Fruit fly (Drosophila melanogaster): Measurements from ENCODE around the gene CG33643.

Gene CG33643

dm6 chr2L:13514262-13514937 is 16.5 kb upstream of the CG33643 start (continued):
- TF ChIP-seq topi (GFP tag; optimal IDR thresholded peaks at IDR 0.05) = peak; percentile 55
- peak; percentile 29 for TF ChIP-seq dac (GFP tag; optimal IDR thresholded peaks at IDR 0.05)
- TF ChIP-seq Lpt (GFP tag; optimal IDR thresholded peaks at IDR 0.05) = peak; percentile 34
- TF ChIP-seq fkh (GFP tag; optimal IDR thresholded peaks at IDR 0.05) = peak; percentile 45
- peak; percentile 63 for TF ChIP-seq Ets21C (GFP tag; optimal IDR thresholded peaks at IDR 0.05)
- peak; percentile 37 for TF ChIP-seq CG8632 (GFP tag; optimal IDR thresholded peaks at IDR 0.05)
- TF ChIP-seq CG6792 (GFP tag; optimal IDR thresholded peaks at IDR 0.05) = peak; percentile 71
- TF ChIP-seq CG8119 (GFP tag; IDR thresholded peaks at IDR 0.05) = peak; percentile 78
- TF ChIP-seq CG31627 (GFP tag; optimal IDR thresholded peaks at IDR 0.05) = peak; percentile 84
- no peak for TF ChIP-seq CG3919 (GFP tag; optimal IDR thresholded peaks at IDR 0.05)
- TF ChIP-seq Sox102F (GFP tag; optimal IDR thresholded peaks at IDR 0.05) = peak; percentile 77
- no peak for TF ChIP-seq CG1621 (tag; optimal IDR thresholded peaks at IDR 0.05)
- TF ChIP-seq OdsH (GFP tag; optimal IDR thresholded peaks at IDR 0.05) = peak; percentile 73
- TF ChIP-seq spab (GFP tag; optimal IDR thresholded peaks at IDR 0.05) = no peak
- TF ChIP-seq CG11902 (GFP tag; optimal IDR thresholded peaks at IDR 0.05) = peak; percentile 7
- peak; percentile 58 for TF ChIP-seq eg (GFP tag; IDR thresholded peaks at IDR 0.05)
- TF ChIP-seq salr (GFP tag; optimal IDR thresholded peaks at IDR 0.05) = no peak

- TF ChIP-seq achi (GFP tag; optimal IDR thresholded peaks at IDR 0.05) (no peak), Ets21C (GFP tag; optimal IDR thresholded peaks at IDR 0.05) (no peak), CG6163 (GFP tag; IDR thresholded peaks at IDR 0.05) (peak; percentile 78), CG11294 (GFP tag; IDR thresholded peaks at IDR 0.05) (peak; percentile 10; the same call in 1 of the 2 replicates), Hr4 (GFP tag; optimal IDR thresholded peaks at IDR 0.05) (peak; percentile 24), CG11762 (GFP tag; optimal IDR thresholded peaks at IDR 0.05; ENCODE audit: insufficient read depth) (no peak), acj6 (GFP tag; optimal IDR thresholded peaks at IDR 0.05) (no peak), CG8632 (GFP tag; optimal IDR thresholded peaks at IDR 0.05) (no peak), Eip93F (GFP tag; optimal IDR thresholded peaks at IDR 0.05) (no peak), net (GFP tag; optimal IDR thresholded peaks at IDR 0.05) (no peak), CG6792 (GFP tag; optimal IDR thresholded peaks at IDR 0.05) (no peak), CG32006 (GFP tag; optimal IDR thresholded peaks at IDR 0.05) (no peak), esn (GFP tag; optimal IDR thresholded peaks at IDR 0.05) (no peak), fd59A (GFP tag; optimal IDR thresholded peaks at IDR 0.05) (no peak), Sox15 (GFP tag; optimal IDR thresholded peaks at IDR 0.05) (no peak), CG8319 (GFP tag; optimal IDR thresholded peaks at IDR 0.05) (no peak), ss (GFP tag; optimal IDR thresholded peaks at IDR 0.05) (no peak), topi (GFP tag; optimal IDR thresholded peaks at IDR 0.05) (peak; percentile 44), dac (GFP tag; optimal IDR thresholded peaks at IDR 0.05) (no peak), CG3032 (tag; optimal IDR thresholded peaks at IDR 0.05) (peak; percentile 10), CG9139 (GFP tag; optimal IDR thresholded peaks at IDR 0.05) (no peak), fkh (GFP tag; optimal IDR thresholded peaks at IDR 0.05) (no peak), OdsH (GFP tag; optimal IDR thresholded peaks at IDR 0.05) (no peak), CG15336 (GFP tag; IDR thresholded peaks at IDR 0.05) (peak; percentile 9; the same call in 1 of the 2 replicates), Lpt (GFP tag; optimal IDR thresholded peaks at IDR 0.05) (no peak), Eip75B (GFP tag; optimal IDR thresholded peaks at IDR 0.05) (peak; percentile 22), eg (GFP tag; IDR thresholded peaks at IDR 0.05) (peak; percentile 70), CG3919 (GFP tag; optimal IDR thresholded peaks at IDR 0.05) (peak; percentile 64), vri (GFP tag; optimal IDR thresholded peaks at IDR 0.05) (no peak), CG7368 (GFP tag; optimal IDR thresholded peaks at IDR 0.05) (peak; percentile 27), CG10669 (GFP tag; optimal IDR thresholded peaks at IDR 0.05) (peak; percentile 38), CG8119 (GFP tag; IDR thresholded peaks at IDR 0.05) (0 out of 3 replicates have a peak, but pooled peaks have one; percentile 9), Gug (GFP tag; IDR thresholded peaks at IDR 0.05) (no peak), Smox (GFP tag; optimal IDR thresholded peaks at IDR 0.05) (no peak), salr (GFP tag; optimal IDR thresholded peaks at IDR 0.05) (no peak), Ets96B (tag; optimal IDR thresholded peaks at IDR 0.05) (peak; percentile 37), fd85E (GFP tag; optimal IDR thresholded peaks at IDR 0.05) (no peak), Hr38 (GFP tag; optimal IDR thresholded peaks at IDR 0.05) (no peak), CG6808 (GFP tag; optimal IDR thresholded peaks at IDR 0.05) (no peak), CG4318 (GFP tag; optimal IDR thresholded peaks at IDR 0.05) (no peak), lz (GFP tag; optimal IDR thresholded peaks at IDR 0.05) (no peak)
Measured at dm6 chr2L:13514945-13515687, 15.8 kb upstream of the CG33643 start.

Measured in whole organism, prepupa.